Worm (Caenorhabditis elegans): ENCODE data around the gene svh-2.
A peak's percentile ranks its signal among the peaks of the same experiment; 100 is the strongest.

svh-2 gene

ce11 chrX:6593178-6593786 lies 40.2 kb downstream of the svh-2 start (continued):
- TF ChIP-seq mep-1 (tag; optimal IDR thresholded peaks at IDR 0.05), result peak; percentile 83
- no peak for TF ChIP-seq nhr-25 (tag; optimal IDR thresholded peaks at IDR 0.05; ENCODE audit: borderline replicate concordance, insufficient read depth)
- no peak for TF ChIP-seq snpc-1.2 (GFP tag; IDR thresholded peaks at IDR 0.05)
- peak; percentile 63 to 96; a peak in 3 of 4 replicates for TF ChIP-seq madf-5 (GFP tag; IDR thresholded peaks at IDR 0.05)
- TF ChIP-seq nhr-237 (tag; optimal IDR thresholded peaks at IDR 0.05), result no peak
- no peak for TF ChIP-seq nhr-76 (tag; optimal IDR thresholded peaks at IDR 0.05)
- TF ChIP-seq gei-8 (GFP tag; optimal IDR thresholded peaks at IDR 0.05), result peak; percentile 81
- TF ChIP-seq cey-2 (tag; optimal IDR thresholded peaks at IDR 0.05; ENCODE audit: borderline replicate concordance, insufficient read depth), result no peak
- peak; percentile 52 for TF ChIP-seq dve-1 (tag; optimal IDR thresholded peaks at IDR 0.05; ENCODE audit: insufficient read depth)
- TF ChIP-seq aly-2 (tag; optimal IDR thresholded peaks at IDR 0.05), result no peak
- no peak; the same call in 1 of the 2 replicates for TF ChIP-seq egl-43 (GFP tag; IDR thresholded peaks at IDR 0.05)
- TF ChIP-seq ztf-7 (tag; optimal IDR thresholded peaks at IDR 0.05), result peak; percentile 60
- peak; percentile 67 for TF ChIP-seq spr-3 (GFP tag; optimal IDR thresholded peaks at IDR 0.05)
- TF ChIP-seq daf-19 (GFP tag; conservative IDR thresholded peaks at IDR 0.05), result peak; percentile 91
- no peak for TF ChIP-seq attf-4 (tag; optimal IDR thresholded peaks at IDR 0.05)
- peak; percentile 91 for TF ChIP-seq hmg-1.1 (GFP tag; IDR thresholded peaks at IDR 0.05)
- no peak for TF ChIP-seq nhr-102 (tag; optimal IDR thresholded peaks at IDR 0.05)
- no peak for TF ChIP-seq tag-97 (GFP tag; IDR thresholded peaks at IDR 0.05)
- TF ChIP-seq mdt-29 (GFP tag; IDR thresholded peaks at IDR 0.05), result no peak
- no peak for TF ChIP-seq jun-1 (tag; optimal IDR thresholded peaks at IDR 0.05)
- peak; percentile 61 for TF ChIP-seq Y5F2A.4 (GFP tag; optimal IDR thresholded peaks at IDR 0.05)
- TF ChIP-seq nhr-42 (GFP tag; IDR thresholded peaks at IDR 0.05), result no peak; the same call in 1 of the 2 replicates
- TF ChIP-seq pha-4 (GFP tag; IDR thresholded peaks at IDR 0.05), result peak; percentile 95
- TF ChIP-seq pha-4 (tag; optimal IDR thresholded peaks at IDR 0.05), result no peak
- no peak for TF ChIP-seq dpl-1 (GFP tag; optimal IDR thresholded peaks at IDR 0.05)
- TF ChIP-seq F37D6.2 (tag; optimal IDR thresholded peaks at IDR 0.05), result peak; percentile 35
- TF ChIP-seq unc-62 (GFP tag; optimal IDR thresholded peaks at IDR 0.05 in 1 of 2), result peak in 1 of 2 experiments; percentile 94
- TF ChIP-seq unc-62 (tag; optimal IDR thresholded peaks at IDR 0.05), result no peak
- TF ChIP-seq ces-1 (GFP tag; optimal IDR thresholded peaks at IDR 0.05), result peak; percentile 30
- no peak for TF ChIP-seq ceh-32 (tag; optimal IDR thresholded peaks at IDR 0.05; ENCODE audit: poor library complexity)
- TF ChIP-seq zfp-2 (tag; optimal IDR thresholded peaks at IDR 0.05), result no peak
- TF ChIP-seq mes-2 (tag; optimal IDR thresholded peaks at IDR 0.05; ENCODE audit: poor library complexity, severe bottlenecking), result peak; percentile 87
- no peak; the same call in 1 of the 2 replicates for TF ChIP-seq dmd-8 (GFP tag; IDR thresholded peaks at IDR 0.05)
- TF ChIP-seq ZK546.5 (tag; optimal IDR thresholded peaks at IDR 0.05), result no peak
- TF ChIP-seq zag-1 (tag; optimal IDR thresholded peaks at IDR 0.05), result no peak
- TF ChIP-seq ceh-62 (tag; optimal IDR thresholded peaks at IDR 0.05), result no peak
- TF ChIP-seq vab-7 (GFP tag; IDR thresholded peaks at IDR 0.05), result peak; percentile 91
- TF ChIP-seq ceh-20 (GFP tag; IDR thresholded peaks at IDR 0.05), result peak; percentile 79
- TF ChIP-seq snpc-4 (tag; optimal IDR thresholded peaks at IDR 0.05), result no peak
- TF ChIP-seq lsy-2 (tag; optimal IDR thresholded peaks at IDR 0.05), result no peak
- peak; percentile 41 for TF ChIP-seq unc-130 (GFP tag; optimal IDR thresholded peaks at IDR 0.05)
- TF ChIP-seq ceh-82 (tag; optimal IDR thresholded peaks at IDR 0.05), result no peak
- TF ChIP-seq lir-3 (tag; optimal IDR thresholded peaks at IDR 0.05), result peak; percentile 37
- TF ChIP-seq php-3 (GFP tag; IDR thresholded peaks at IDR 0.05), result peak; percentile 83
- TF ChIP-seq spr-1 (tag; optimal IDR thresholded peaks at IDR 0.05), result peak; percentile 49
- peak in 1 of 2 experiments; percentile 48 for TF ChIP-seq mdl-1 (tag; optimal IDR thresholded peaks at IDR 0.05)
- TF ChIP-seq ctbp-1 (GFP tag; IDR thresholded peaks at IDR 0.05), result peak; percentile 91
- peak; percentile 68 for TF ChIP-seq rbr-2 (tag; optimal IDR thresholded peaks at IDR 0.05)
- peak; percentile 96 for TF ChIP-seq arid-1 (GFP tag; conservative IDR thresholded peaks at IDR 0.05)
- TF ChIP-seq F44E2.7 (GFP tag; IDR thresholded peaks at IDR 0.05), result peak; percentile 87; the same call in 1 of the 2 replicates
